Fruit fly (Drosophila melanogaster): ENCODE results near the gene CG33658.

The CG33658 gene

DNA sequence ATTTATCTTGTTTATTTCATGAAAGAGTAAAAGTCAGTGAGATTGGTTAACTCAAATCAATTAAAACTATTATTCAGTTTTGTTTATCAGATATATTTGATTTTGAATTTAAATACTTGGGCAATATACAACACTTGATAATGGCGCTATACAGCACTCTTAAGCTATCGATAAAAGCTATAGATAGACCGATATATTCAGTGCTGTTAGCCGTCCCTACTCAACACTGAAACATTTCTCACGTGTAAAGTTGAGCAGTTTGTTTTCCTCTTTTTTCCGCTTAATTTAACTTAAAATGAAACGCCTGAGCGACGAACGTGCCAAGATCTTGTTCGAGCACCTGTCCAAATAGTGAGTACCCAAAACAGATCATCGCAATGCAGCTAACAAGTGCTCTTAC lies 9.5 kb upstream of the CG33658 start, which contains the start of gene CG7006 (continued):
- TF ChIP-seq CG5953 (GFP tag; IDR thresholded peaks at IDR 0.05) (no peak), Hr78 (GFP tag; optimal IDR thresholded peaks at IDR 0.05) (no peak), twi (tag; optimal IDR thresholded peaks at IDR 0.05) (no peak), Optix (GFP tag; IDR thresholded peaks at IDR 0.05) (no peak), z (GFP tag; IDR thresholded peaks at IDR 0.05) (no peak), gro (GFP tag; optimal IDR thresholded peaks at IDR 0.05) (peak; percentile 87), CG1233 (GFP tag; optimal IDR thresholded peaks at IDR 0.05) (peak; percentile 30), Abd-B (GFP tag; optimal IDR thresholded peaks at IDR 0.05) (peak; percentile 27), pfk (GFP tag; optimal IDR thresholded peaks at IDR 0.05) (no peak), D (optimal IDR thresholded peaks at IDR 0.05) (no peak), D (GFP tag; optimal IDR thresholded peaks at IDR 0.05) (no peak), GATAe (GFP tag; conservative IDR thresholded peaks at IDR 0.05) (no peak; the same call in 1 of the 2 replicates), grau (tag; optimal IDR thresholded peaks at IDR 0.05) (no peak), CG12071 (GFP tag; optimal IDR thresholded peaks at IDR 0.05) (no peak), inv (GFP tag; IDR thresholded peaks at IDR 0.05; ENCODE audit: partially characterized antibody) (peak; percentile 69), Hand (GFP tag; optimal IDR thresholded peaks at IDR 0.05) (no peak), Rx (GFP tag; IDR thresholded peaks at IDR 0.05) (peak; percentile 32; the same call in 1 of the 2 replicates), CG9215 (GFP tag; IDR thresholded peaks at IDR 0.05) (peak; percentile 64; the same call in 1 of the 2 replicates), trem (tag; optimal IDR thresholded peaks at IDR 0.05) (peak; percentile 74), nmo (GFP tag; optimal IDR thresholded peaks at IDR 0.05) (peak; percentile 59), Lhr (GFP tag; optimal IDR thresholded peaks at IDR 0.05) (peak; percentile 21), Rfx (GFP tag; IDR thresholded peaks at IDR 0.05) (peak; percentile 93), Bgb (GFP tag; IDR thresholded peaks at IDR 0.05; ENCODE audit: partially characterized antibody) (peak; percentile 89), CG9932 (GFP tag; IDR thresholded peaks at IDR 0.05) (peak; percentile 96), cato (GFP tag; optimal IDR thresholded peaks at IDR 0.05; ENCODE audit: borderline replicate concordance) (peak; percentile 43), CG8089 (GFP tag; optimal IDR thresholded peaks at IDR 0.05) (no peak), CG18476 (GFP tag; optimal IDR thresholded peaks at IDR 0.05) (peak; percentile 48), CG3065 (GFP tag; optimal IDR thresholded peaks at IDR 0.05) (peak; percentile 49), CG4282 (GFP tag; optimal IDR thresholded peaks at IDR 0.05) (peak; percentile 71), Dfd (GFP tag; optimal IDR thresholded peaks at IDR 0.05) (no peak), ranshi (GFP tag; IDR thresholded peaks at IDR 0.05) (peak; percentile 71), Scr (GFP tag; IDR thresholded peaks at IDR 0.05; ENCODE audit: partially characterized antibody) (peak; percentile 75), run (tag; optimal IDR thresholded peaks at IDR 0.05) (no peak), nau (GFP tag; optimal IDR thresholded peaks at IDR 0.05) (no peak), ewg (GFP tag; optimal IDR thresholded peaks at IDR 0.05) (peak; percentile 15), knrl (GFP tag; IDR thresholded peaks at IDR 0.05; ENCODE audit: partially characterized antibody) (peak; percentile 78), Mes4 (GFP tag; optimal IDR thresholded peaks at IDR 0.05) (peak; percentile 35), btn (GFP tag; optimal IDR thresholded peaks at IDR 0.05) (peak; percentile 33), Dip3 (GFP tag; optimal IDR thresholded peaks at IDR 0.05) (peak; percentile 75), CG15269 (tag; optimal IDR thresholded peaks at IDR 0.05) (no peak), kay (GFP tag; optimal IDR thresholded peaks at IDR 0.05) (peak; percentile 69), CG7745 (tag; optimal IDR thresholded peaks at IDR 0.05) (no peak), BtbVII (GFP tag; optimal IDR thresholded peaks at IDR 0.05) (no peak), HmgZ (tag; optimal IDR thresholded peaks at IDR 0.05) (peak; percentile 87), CG7271 (tag; optimal IDR thresholded peaks at IDR 0.05) (peak; percentile 2), wek (GFP tag; optimal IDR thresholded peaks at IDR 0.05) (no peak), CG9727 (GFP tag; optimal IDR thresholded peaks at IDR 0.05) (peak; percentile 10), schlank (tag; optimal IDR thresholded peaks at IDR 0.05) (peak; percentile 37), CG12769 (tag; optimal IDR thresholded peaks at IDR 0.05) (peak; percentile 87), CG9609 (GFP tag; optimal IDR thresholded peaks at IDR 0.05) (peak; percentile 78), sim (GFP tag; IDR thresholded peaks at IDR 0.05) (no peak)
